Worm (Caenorhabditis elegans): ENCODE measurements around the gene F36H1.11.

F36H1.11 gene

DNA sequence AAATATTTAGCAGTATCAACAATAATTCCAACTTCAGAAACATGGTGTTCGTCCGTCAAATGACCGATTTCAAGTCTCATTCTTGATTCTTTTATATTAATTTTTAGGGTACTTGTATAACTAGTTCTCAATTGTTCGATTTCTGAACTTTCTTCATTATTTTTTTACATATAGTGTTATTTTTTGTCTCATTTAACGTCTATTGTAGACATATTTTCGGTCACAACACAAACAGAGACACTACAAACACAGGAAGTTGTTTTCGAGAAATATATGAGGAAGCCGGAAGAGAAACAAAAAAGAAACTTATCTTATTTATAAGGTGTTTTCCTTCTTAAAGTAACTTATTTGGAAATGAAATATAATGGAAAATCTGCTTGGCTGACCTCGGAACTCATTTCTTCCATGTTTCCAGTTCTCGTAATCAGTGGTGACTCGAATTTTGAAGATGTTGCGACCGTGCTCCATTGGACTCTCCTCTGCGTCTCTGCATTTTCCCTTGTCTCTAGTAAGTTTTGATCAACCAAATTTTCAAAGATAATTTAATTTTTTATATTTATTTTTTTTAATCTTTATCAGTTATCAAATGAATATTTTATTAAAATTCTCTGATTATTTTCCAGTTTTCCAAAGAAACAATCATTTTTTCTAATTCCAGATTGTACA lies 4.8 kb downstream of the F36H1.11 start, which contains the start of the genes F36H1.12 and lin-3:
Gene F36H1.12 (minus strand): TSS at position 51 of the 666 bp plus-strand sequence.
Gene lin-3 (plus strand): TSS at position 657 of the 666 bp plus-strand sequence.
- no peak for TF ChIP-seq tab-1 (GFP tag; IDR thresholded peaks at IDR 0.05)
- no peak for TF ChIP-seq ztf-29 (GFP tag; IDR thresholded peaks at IDR 0.05)

- no peak for TF ChIP-seq cog-1 (tag; optimal IDR thresholded peaks at IDR 0.05)
- TF ChIP-seq ztf-29 (GFP tag; IDR thresholded peaks at IDR 0.05) = no peak
- no peak for TF ChIP-seq T22C8.4 (GFP tag; IDR thresholded peaks at IDR 0.05)
- TF ChIP-seq klf-2 (GFP tag; conservative IDR thresholded peaks at IDR 0.05) = no peak
- TF ChIP-seq tab-1 (GFP tag; IDR thresholded peaks at IDR 0.05) = no peak
These were observed 14.1 kb downstream of the F36H1.11 start for ce11 chrIV:11062984-11063613.

ce11 chrIV:11063962-11064361 lies 15.0 kb downstream of the F36H1.11 start, which contains the start of gene ttr-16:
TSS of gene ttr-16 (minus strand) at chrIV:11064137.
- TF ChIP-seq ref-1 (GFP tag; conservative IDR thresholded peaks at IDR 0.05) (no peak), flt-1 (GFP tag; IDR thresholded peaks at IDR 0.05) (0 out of 2 replicates have a peak, but pooled peaks have one; percentile 5), ztf-23 (GFP tag; IDR thresholded peaks at IDR 0.05) (no peak)

- TF ChIP-seq flt-1 (GFP tag; IDR thresholded peaks at IDR 0.05) (no peak), ztf-29 (GFP tag; IDR thresholded peaks at IDR 0.05) (no peak), ref-1 (GFP tag; conservative IDR thresholded peaks at IDR 0.05) (no peak), med-1 (GFP tag; optimal IDR thresholded peaks at IDR 0.05; ENCODE audit: insufficient read depth) (no peak), klf-2 (GFP tag; conservative IDR thresholded peaks at IDR 0.05) (no peak), T22C8.4 (GFP tag; IDR thresholded peaks at IDR 0.05) (no peak), ztf-23 (GFP tag; IDR thresholded peaks at IDR 0.05) (no peak), cog-1 (tag; optimal IDR thresholded peaks at IDR 0.05) (no peak), tab-1 (GFP tag; IDR thresholded peaks at IDR 0.05) (no peak)
These were observed 18.0 kb downstream of the F36H1.11 start, which contains the start of gene ttr-17 for ce11 chrIV:11067003-11067402. TSS of gene ttr-17 (minus strand) at chrIV:11067026.

DNA sequence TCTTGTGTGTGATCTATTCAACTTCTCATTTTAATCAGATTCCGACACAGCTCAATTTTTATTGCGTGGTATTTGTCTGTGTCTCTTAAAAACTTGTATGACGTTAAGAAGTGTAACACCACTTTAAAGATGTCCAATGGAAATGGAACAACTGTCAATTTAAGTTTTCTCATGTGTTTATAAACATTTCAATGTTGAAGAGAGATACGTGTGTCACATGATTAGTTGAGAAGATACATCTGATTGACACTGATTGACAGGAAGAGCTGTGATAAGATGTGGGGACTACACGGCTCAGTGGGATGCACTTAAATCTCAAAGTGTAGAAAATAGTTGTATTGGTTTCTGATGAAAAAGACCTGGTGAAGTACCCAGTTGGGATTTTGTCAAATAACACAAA lies 19.3 kb downstream of the F36H1.11 start:
- TF ChIP-seq flt-1 (GFP tag; IDR thresholded peaks at IDR 0.05) (no peak), T22C8.4 (GFP tag; IDR thresholded peaks at IDR 0.05) (no peak), cog-1 (tag; optimal IDR thresholded peaks at IDR 0.05) (no peak), ztf-29 (GFP tag; IDR thresholded peaks at IDR 0.05) (no peak), klf-2 (GFP tag; conservative IDR thresholded peaks at IDR 0.05) (no peak)

- TF ChIP-seq cog-1 (tag; optimal IDR thresholded peaks at IDR 0.05) (no peak), ztf-29 (GFP tag; IDR thresholded peaks at IDR 0.05) (no peak), klf-2 (GFP tag; conservative IDR thresholded peaks at IDR 0.05) (no peak), ztf-23 (GFP tag; IDR thresholded peaks at IDR 0.05) (no peak), ref-1 (GFP tag; conservative IDR thresholded peaks at IDR 0.05) (no peak), T22C8.4 (GFP tag; IDR thresholded peaks at IDR 0.05) (no peak), tab-1 (GFP tag; IDR thresholded peaks at IDR 0.05) (no peak), med-1 (GFP tag; optimal IDR thresholded peaks at IDR 0.05; ENCODE audit: insufficient read depth) (no peak), flt-1 (GFP tag; IDR thresholded peaks at IDR 0.05) (no peak)
These were observed 29.5 kb downstream of the F36H1.11 start, which contains the start of gene Y5F2A.4 for ce11 chrIV:11078482-11078881. TSS of gene Y5F2A.4 (minus strand) at chrIV:11078582.

DNA sequence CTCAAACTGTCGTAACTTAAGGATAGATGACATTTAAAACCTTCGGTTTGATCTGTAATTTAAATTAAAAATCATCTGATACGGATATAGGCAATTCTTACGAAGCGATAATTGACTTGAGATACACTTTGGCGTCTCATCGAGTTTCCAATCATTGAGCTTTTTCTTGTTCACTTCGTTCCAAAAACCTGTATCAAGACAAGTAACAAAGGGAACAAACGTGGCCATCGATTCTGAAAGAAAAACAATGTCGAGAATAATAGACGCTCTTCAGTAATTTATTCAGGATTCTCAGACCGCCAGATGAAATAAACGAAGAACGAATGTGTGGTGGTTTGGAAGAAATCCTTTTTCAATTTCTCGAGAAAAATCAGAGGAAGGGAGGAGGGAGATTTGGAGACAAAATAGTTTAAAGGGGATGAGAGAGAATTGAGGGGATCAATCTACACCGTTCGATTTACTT lies 31.9 kb downstream of the F36H1.11 start, which contains the start of gene atg-7:
Gene atg-7 (minus strand): TSS at position 233 of the 463 bp plus-strand sequence.
- TF ChIP-seq flt-1 (GFP tag; IDR thresholded peaks at IDR 0.05) = no peak
- TF ChIP-seq cog-1 (tag; optimal IDR thresholded peaks at IDR 0.05) = no peak
- no peak for TF ChIP-seq T22C8.4 (GFP tag; IDR thresholded peaks at IDR 0.05)
- TF ChIP-seq tab-1 (GFP tag; IDR thresholded peaks at IDR 0.05) = no peak
- TF ChIP-seq ztf-29 (GFP tag; IDR thresholded peaks at IDR 0.05) = no peak
- no peak for TF ChIP-seq klf-2 (GFP tag; conservative IDR thresholded peaks at IDR 0.05)
- TF ChIP-seq ztf-23 (GFP tag; IDR thresholded peaks at IDR 0.05) = no peak
- TF ChIP-seq med-1 (GFP tag; optimal IDR thresholded peaks at IDR 0.05; ENCODE audit: insufficient read depth) = no peak
- no peak for TF ChIP-seq ref-1 (GFP tag; conservative IDR thresholded peaks at IDR 0.05)

DNA sequence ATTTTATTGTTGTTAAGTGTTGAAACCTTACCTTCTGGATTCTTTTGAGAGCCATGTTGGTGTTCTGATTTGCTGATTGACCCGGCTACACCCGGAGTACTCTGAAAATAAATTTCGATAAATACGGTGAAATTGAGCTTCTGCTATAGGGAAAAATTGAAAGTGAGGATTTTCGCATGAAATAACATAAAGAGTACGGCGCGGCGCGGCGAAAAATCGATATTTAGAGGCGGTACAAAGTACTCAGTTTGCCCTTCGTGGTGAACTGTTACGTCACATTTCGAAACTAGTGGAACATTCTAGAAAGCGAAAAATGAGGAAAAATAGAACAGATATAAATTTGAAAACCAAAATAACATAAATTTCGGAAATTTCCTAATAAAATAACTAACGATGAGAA lies 33.2 kb downstream of the F36H1.11 start, which contains the start of gene let-70:
Gene let-70 (minus strand): TSS at position 101 of the 400 bp plus-strand sequence.
- no peak for TF ChIP-seq tab-1 (GFP tag; IDR thresholded peaks at IDR 0.05)
- no peak for TF ChIP-seq flt-1 (GFP tag; IDR thresholded peaks at IDR 0.05)
- TF ChIP-seq med-1 (GFP tag; optimal IDR thresholded peaks at IDR 0.05; ENCODE audit: insufficient read depth) = no peak
- no peak for TF ChIP-seq T22C8.4 (GFP tag; IDR thresholded peaks at IDR 0.05)
- no peak for TF ChIP-seq ref-1 (GFP tag; conservative IDR thresholded peaks at IDR 0.05)
- no peak for TF ChIP-seq ztf-29 (GFP tag; IDR thresholded peaks at IDR 0.05)
- no peak for TF ChIP-seq cog-1 (tag; optimal IDR thresholded peaks at IDR 0.05)
- TF ChIP-seq ztf-23 (GFP tag; IDR thresholded peaks at IDR 0.05) = no peak
- TF ChIP-seq klf-2 (GFP tag; conservative IDR thresholded peaks at IDR 0.05) = no peak

- no peak for TF ChIP-seq med-1 (GFP tag; optimal IDR thresholded peaks at IDR 0.05; ENCODE audit: insufficient read depth)
- peak; percentile 63 for TF ChIP-seq cog-1 (tag; optimal IDR thresholded peaks at IDR 0.05)
- TF ChIP-seq ztf-23 (GFP tag; IDR thresholded peaks at IDR 0.05) = peak; percentile 70
- peak; percentile 91 for TF ChIP-seq T22C8.4 (GFP tag; IDR thresholded peaks at IDR 0.05)
These were observed 33.8 kb downstream of the F36H1.11 start for ce11 chrIV:11082789-11083235.

DNA sequence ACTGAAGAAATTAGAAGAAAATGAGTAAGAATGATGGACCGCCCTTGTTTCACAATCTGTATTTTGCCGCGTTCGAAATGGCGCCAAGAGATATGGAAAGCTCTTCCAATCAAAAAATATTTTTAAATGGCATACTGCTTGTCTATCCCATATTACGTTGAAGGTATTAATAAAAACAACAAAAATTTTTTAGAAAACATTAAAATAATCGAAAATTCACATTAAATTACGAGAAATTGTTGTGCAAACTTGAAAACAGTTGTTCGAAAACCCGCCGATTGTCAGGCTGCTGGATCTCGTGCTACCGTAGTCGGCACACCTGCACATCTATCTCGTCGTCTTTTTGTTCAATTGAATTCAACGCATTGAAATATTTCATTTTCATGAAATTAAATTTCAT lies 34.6 kb downstream of the F36H1.11 start, which contains the start of gene klc-1:
Gene klc-1 (plus strand): TSS at position 127 of the 400 bp plus-strand sequence.
- no peak for TF ChIP-seq tab-1 (GFP tag; IDR thresholded peaks at IDR 0.05)
- TF ChIP-seq cog-1 (tag; optimal IDR thresholded peaks at IDR 0.05) = no peak

All from whole organism, midembryonic.